Worm (Caenorhabditis elegans): ENCODE measurements around the gene nhr-155.
A peak's percentile ranks its signal among the peaks of the same experiment; 100 is the strongest.

nhr-155 gene

DNA sequence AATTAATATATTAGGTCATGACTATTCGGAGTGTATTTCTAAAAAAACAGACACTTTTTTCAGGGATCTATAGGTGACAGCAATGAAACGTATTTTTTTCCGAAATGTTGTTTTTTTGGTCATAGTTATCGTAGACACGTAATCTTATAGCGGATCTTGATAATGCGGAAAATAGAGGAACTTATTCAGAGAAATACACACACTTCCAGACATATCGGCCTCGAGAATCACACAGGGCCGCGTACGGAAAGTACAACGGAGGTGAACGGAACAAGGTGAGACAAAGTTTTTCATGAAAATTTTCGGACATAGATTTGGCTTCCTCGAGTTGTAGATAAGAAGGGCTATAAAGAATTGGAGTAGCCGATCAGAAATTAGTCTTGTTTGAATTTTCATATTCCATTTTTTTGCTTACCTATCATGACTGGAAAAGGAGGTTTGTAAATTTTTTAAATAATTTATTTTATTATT is at the start of gene nhr-155:
Gene nhr-155 (plus strand): TSS at position 421 of the 471 bp plus-strand sequence.
- TF ChIP-seq unc-130 (GFP tag; optimal IDR thresholded peaks at IDR 0.05) (no peak), madf-8 (GFP tag; conservative IDR thresholded peaks at IDR 0.05) (no peak), dpff-1 (tag; optimal IDR thresholded peaks at IDR 0.05) (no peak), F49E8.2 (tag; optimal IDR thresholded peaks at IDR 0.05; ENCODE audit: insufficient read depth) (no peak), ztf-6 (GFP tag; IDR thresholded peaks at IDR 0.05) (no peak), sea-2 (GFP tag; IDR thresholded peaks at IDR 0.05) (no peak), nfya-2 (GFP tag; IDR thresholded peaks at IDR 0.05) (no peak), dox-1 (GFP tag; IDR thresholded peaks at IDR 0.05) (no peak), rpc-1 (optimal IDR thresholded peaks at IDR 0.05) (no peak), rpc-1 (tag; optimal IDR thresholded peaks at IDR 0.05) (no peak), sptf-2 (GFP tag; optimal IDR thresholded peaks at IDR 0.05) (no peak), zim-3 (tag; optimal IDR thresholded peaks at IDR 0.05) (no peak), rec-8 (tag; optimal IDR thresholded peaks at IDR 0.05) (no peak), hrde-1 (tag; optimal IDR thresholded peaks at IDR 0.05; ENCODE audit: borderline replicate concordance) (no peak), tbx-9 (tag; optimal IDR thresholded peaks at IDR 0.05; ENCODE audit: borderline replicate concordance) (no peak), mxl-1 (tag; optimal IDR thresholded peaks at IDR 0.05) (no peak), unc-62 (GFP tag; optimal IDR thresholded peaks at IDR 0.05) (no peak), rcor-1 (GFP tag; IDR thresholded peaks at IDR 0.05) (no peak), lsy-27 (tag; optimal IDR thresholded peaks at IDR 0.05; ENCODE audit: borderline replicate concordance, insufficient read depth) (no peak)

DNA sequence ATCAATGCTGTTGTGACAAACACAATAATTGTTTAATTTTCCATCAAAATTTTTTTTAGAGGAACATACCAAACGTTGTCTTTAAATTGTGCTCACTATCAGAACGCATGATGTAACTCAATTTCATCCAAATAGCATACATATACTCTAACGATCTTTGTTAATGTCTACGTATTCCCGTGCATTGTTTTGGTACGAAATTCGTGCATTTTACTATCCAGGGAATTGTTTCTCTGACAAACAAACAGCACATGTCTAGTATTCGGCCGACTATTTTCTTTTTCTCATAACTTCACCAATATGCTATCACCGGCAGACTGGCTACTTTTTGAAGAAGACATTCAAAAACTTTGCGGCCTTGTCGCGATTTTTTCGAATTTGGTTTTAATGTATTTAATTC is 47.8 kb upstream of the nhr-155 start, which contains the start of gene str-196:
Gene str-196 (plus strand): TSS at position 301 of the 400 bp plus-strand sequence.
- no peak for TF ChIP-seq ceh-79 (tag; optimal IDR thresholded peaks at IDR 0.05)
- TF ChIP-seq ets-4 (GFP tag; optimal IDR thresholded peaks at IDR 0.05) = no peak
- TF ChIP-seq C06A6.2 (GFP tag; conservative IDR thresholded peaks at IDR 0.05) = no peak
- no peak for TF ChIP-seq lir-1 (GFP tag; conservative IDR thresholded peaks at IDR 0.05)
- no peak for TF ChIP-seq F49E8.2 (tag; optimal IDR thresholded peaks at IDR 0.05; ENCODE audit: insufficient read depth)
- no peak for TF ChIP-seq Y53F4B.3 (GFP tag; IDR thresholded peaks at IDR 0.05)
- TF ChIP-seq nhr-179 (tag; optimal IDR thresholded peaks at IDR 0.05) = no peak
- TF ChIP-seq egrh-3 (GFP tag; IDR thresholded peaks at IDR 0.05) = no peak
- TF ChIP-seq atf-7 (tag; optimal IDR thresholded peaks at IDR 0.05) = no peak
- no peak for TF ChIP-seq Y67H2A.10 (GFP tag; conservative IDR thresholded peaks at IDR 0.05)
- no peak for TF ChIP-seq B0336.3 (GFP tag; IDR thresholded peaks at IDR 0.05)
- TF ChIP-seq lsl-1 (GFP tag; optimal IDR thresholded peaks at IDR 0.05) = no peak
- TF ChIP-seq ccch-3 (GFP tag; optimal IDR thresholded peaks at IDR 0.05) = no peak
- TF ChIP-seq dpff-1 (tag; optimal IDR thresholded peaks at IDR 0.05) = no peak
- TF ChIP-seq nfya-2 (GFP tag; IDR thresholded peaks at IDR 0.05) = no peak
- TF ChIP-seq F23B12.7 (tag; optimal IDR thresholded peaks at IDR 0.05; ENCODE audit: insufficient read depth) = no peak
- TF ChIP-seq mel-28 (tag; optimal IDR thresholded peaks at IDR 0.05; ENCODE audit: borderline replicate concordance) = no peak
- no peak for TF ChIP-seq nfya-1 (tag; optimal IDR thresholded peaks at IDR 0.05; ENCODE audit: borderline replicate concordance, insufficient read depth)
- TF ChIP-seq snpc-3.4 (tag; optimal IDR thresholded peaks at IDR 0.05) = no peak

DNA sequence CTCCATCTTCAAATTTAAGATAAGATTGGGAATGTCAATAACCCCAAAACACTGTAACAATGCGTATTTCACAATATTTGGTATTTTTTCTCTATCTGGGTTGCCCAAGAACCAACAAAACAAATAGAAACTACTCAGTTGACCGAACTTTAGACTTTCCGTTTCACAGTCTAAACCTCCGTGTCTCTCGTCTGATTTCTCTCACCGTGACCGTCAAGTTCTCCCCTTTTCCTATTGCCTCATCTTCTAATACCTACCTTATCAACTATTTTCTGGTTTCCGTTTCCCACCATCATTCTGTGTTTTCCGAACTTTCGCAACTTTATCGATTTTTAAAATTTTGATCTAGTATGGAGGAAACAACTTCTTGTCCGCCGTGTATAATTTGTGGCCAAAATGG is 45.0 kb upstream of the nhr-155 start, which contains the start of gene nhr-131:
Gene nhr-131 (plus strand): TSS at position 87 of the 400 bp plus-strand sequence.
- TF ChIP-seq attf-5 (GFP tag; optimal IDR thresholded peaks at IDR 0.05) (peak; percentile 54), mxl-1 (tag; optimal IDR thresholded peaks at IDR 0.05) (no peak), madf-8 (GFP tag; conservative IDR thresholded peaks at IDR 0.05) (no peak), repo-1 (tag; optimal IDR thresholded peaks at IDR 0.05) (no peak), dox-1 (GFP tag; IDR thresholded peaks at IDR 0.05) (peak; percentile 41), tlf-1 (GFP tag; optimal IDR thresholded peaks at IDR 0.05) (no peak), sdz-38 (tag; optimal IDR thresholded peaks at IDR 0.05) (no peak), cebp-1 (GFP tag; IDR thresholded peaks at IDR 0.05) (peak; percentile 73), cebp-1 (tag; optimal IDR thresholded peaks at IDR 0.05) (peak; percentile 89), attf-6 (GFP tag; IDR thresholded peaks at IDR 0.05) (no peak), Y53G8AR.9 (GFP tag; conservative IDR thresholded peaks at IDR 0.05) (no peak), akir-1 (GFP tag; optimal IDR thresholded peaks at IDR 0.05) (no peak), nfyb-1 (GFP tag; IDR thresholded peaks at IDR 0.05) (no peak), ztf-25 (GFP tag; IDR thresholded peaks at IDR 0.05) (no peak), nhr-27 (tag; optimal IDR thresholded peaks at IDR 0.05) (no peak)
